Worm (Caenorhabditis elegans) whole organism, mixed stage, embryonic: ENCODE results near the gene Y59E1A.4.

ENCODE experiments used
- blmp-1 ChIP-seq: fragments of 150-350 bp; optimal IDR thresholded peaks from 2 replicates; lab custom pipeline; 2014; ENCODE audit warnings: missing biosample characterization, missing genetic modification characterization
- ham-2 ChIP-seq: fragments of 200-800 bp; sonication (Bioruptor generic); optimal IDR thresholded peaks from 2 replicates; lab custom pipeline; 2018; ENCODE audit warnings: mild to moderate bottlenecking, missing genetic modification characterization, missing compliant biosample characterization
- snpc-4 ChIP-seq: fragments of 150-350 bp; optimal IDR thresholded peaks from 2 replicates; lab custom pipeline; 2014; ENCODE audit warnings: missing biosample characterization, missing genetic modification characterization
- unc-62 ChIP-seq: fragments of 150-350 bp; optimal IDR thresholded peaks from 2 replicates; lab custom pipeline; 2014; ENCODE audit warnings: missing biosample characterization, missing genetic modification reagents, missing genetic modification characterization

ce11 chrX:1964828-1965227 lies 25.0 kb upstream of the Y59E1A.4 start:
- TF ChIP-seq unc-62 (GFP tag; lab: Kevin White, UChicago) (no peak), ham-2 (GFP tag; lab: Kevin White, UChicago) (no peak), snpc-4 (tag; lab: Kevin White, UChicago) (no peak), blmp-1 (tag; lab: Kevin White, UChicago) (no peak)
